Worm (Caenorhabditis elegans) whole organism, L4 larva: ENCODE results near the gene F13A2.5.

Experiments
- ZK546.5 ChIP-seq, 2 experiments: sonication (generic microtip); optimal IDR thresholded peaks; 2 replicates each; lab custom pipeline; 2017; ENCODE audit warnings: missing biosample characterization in 2 of 2, missing genetic modification characterization in 2 of 2
- daf-19 ChIP-seq: fragments of 200-800 bp; sonication (Bioruptor generic); conservative IDR thresholded peaks from 2 replicates; pipeline ENCODE4 v1.3.6; 2022; ENCODE audit warnings: missing genetic modification characterization, missing compliant biosample characterization
- lin-39 ChIP-seq: fragments of 150-350 bp; optimal IDR thresholded peaks from 2 replicates; lab custom pipeline; 2014; ENCODE audit warnings: missing biosample characterization, missing genetic modification reagents, missing genetic modification characterization

DNA sequence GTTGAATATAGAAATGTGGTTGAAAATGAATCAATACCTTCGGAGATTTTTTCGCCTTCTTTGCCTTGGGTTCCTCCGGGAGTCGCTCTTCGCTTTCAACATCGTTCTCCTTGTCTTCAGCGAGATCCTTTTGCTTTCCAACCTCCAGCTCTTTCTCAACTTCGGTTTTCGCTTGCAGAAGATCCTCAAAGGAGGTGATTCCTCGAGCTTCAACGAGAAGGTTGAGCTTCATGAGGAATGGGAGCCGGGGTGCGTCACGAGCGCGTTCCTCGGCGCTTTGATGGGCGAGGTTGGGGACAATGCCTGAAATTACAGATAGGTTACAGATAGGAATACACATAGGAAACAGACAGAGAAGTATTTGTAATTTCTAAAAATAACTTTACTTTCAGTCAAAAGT, 2.9 kb downstream of the F13A2.5 start:
- no peak for TF ChIP-seq daf-19 (GFP tag; lab: Robert Waterston, UW)
- TF ChIP-seq ZK546.5 (tag; optimal IDR thresholded peaks at IDR 0.05; lab: Kevin White, UChicago) = no peak
- no peak for TF ChIP-seq lin-39 (tag; lab: Kevin White, UChicago)
